Worm (Caenorhabditis elegans): ENCODE measurements around the gene scav-2.

DNA sequence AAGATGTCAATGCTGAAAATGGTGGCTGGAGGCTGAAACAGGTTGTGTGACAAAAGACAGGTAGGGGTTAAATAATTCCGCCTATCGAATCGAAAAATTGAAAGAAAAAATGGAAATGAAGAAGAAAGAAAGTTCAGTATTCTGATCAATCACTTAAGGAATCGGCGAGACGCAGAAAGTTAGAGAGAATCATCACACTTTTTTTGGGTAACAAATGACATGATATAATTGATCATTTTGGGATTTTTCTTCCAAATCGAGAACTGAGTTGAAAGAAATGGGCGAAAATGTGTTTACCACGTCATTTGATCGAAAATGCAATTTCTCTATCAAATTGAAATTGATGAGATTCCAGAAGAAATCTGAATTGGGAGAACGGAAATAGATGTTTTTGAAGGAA lies 905 bp upstream of the scav-2 start:
- no peak for TF ChIP-seq him-1 (tag; optimal IDR thresholded peaks at IDR 0.05)
- TF ChIP-seq dao-5 (tag; optimal IDR thresholded peaks at IDR 0.05): no peak

All from whole organism, L4/young adult.